Fruit fly (Drosophila melanogaster) whole organism, adult: ENCODE results near the gene galene.

ENCODE experiments used
- CG11617 ChIP-seq: fragments of 200-800 bp; sonication (Bioruptor generic); optimal IDR thresholded peaks from 2 replicates; lab custom pipeline; 2017; ENCODE audit warnings: mild to moderate bottlenecking, missing biosample characterization, missing genetic modification reagents, missing genetic modification characterization
- CG14711 ChIP-seq: fragments of 200-800 bp; sonication (Bioruptor generic); optimal IDR thresholded peaks from 2 replicates; lab custom pipeline; 2018; ENCODE audit warnings: missing biosample characterization, mild to moderate bottlenecking, missing genetic modification characterization, moderate library complexity
- CG1620 ChIP-seq: fragments of 200-800 bp; sonication (Bioruptor generic); optimal IDR thresholded peaks from 2 replicates; lab custom pipeline; 2016; ENCODE audit warnings: missing biosample characterization, missing genetic modification characterization
- CG33017 ChIP-seq: fragments of 200-800 bp; sonication (Bioruptor generic); optimal IDR thresholded peaks from 2 replicates; lab custom pipeline; 2018; ENCODE audit warnings: missing biosample characterization, mild to moderate bottlenecking, missing genetic modification characterization, moderate library complexity
- CG7045 ChIP-seq: fragments of 200-800 bp; sonication (Bioruptor generic); optimal IDR thresholded peaks from 2 replicates; lab custom pipeline; 2017; ENCODE audit warnings: missing biosample characterization, mild to moderate bottlenecking, missing genetic modification characterization
- Hr96 ChIP-seq: fragments of 200-800 bp; sonication (Bioruptor generic); optimal IDR thresholded peaks from 2 replicates; lab custom pipeline; 2016; ENCODE audit warnings: missing biosample characterization, missing genetic modification characterization
- bab1 ChIP-seq: fragments of 200-800 bp; sonication (Bioruptor generic); optimal IDR thresholded peaks from 3 replicates; lab custom pipeline; 2019; ENCODE audit warnings: missing biosample characterization, mild to moderate bottlenecking, missing genetic modification characterization, moderate library complexity
- cnc ChIP-seq, 2 experiments: fragments of >200 bp; optimal IDR thresholded peaks; 2 replicates each; lab custom pipeline; 2017
- kay ChIP-seq: fragments of 200-800 bp; sonication (Bioruptor generic); peaks from one replicate; lab custom pipeline; 2016; ENCODE audit warnings: missing biosample characterization, missing genetic modification characterization, borderline replicate concordance
- ovo ChIP-seq: fragments of 200-800 bp; sonication (Bioruptor generic); optimal IDR thresholded peaks from 2 replicates; lab custom pipeline; 2016; ENCODE audit warnings: missing biosample characterization, missing genetic modification characterization
- pad ChIP-seq: fragments of 200-800 bp; sonication (Bioruptor generic); optimal IDR thresholded peaks from 3 replicates; lab custom pipeline; 2017; ENCODE audit warnings: missing biosample characterization, missing genetic modification characterization, mild to moderate bottlenecking, moderate library complexity, missing genetic modification reagents
- tj ChIP-seq: fragments of 200-800 bp; sonication (Bioruptor generic); optimal IDR thresholded peaks from 3 replicates; lab custom pipeline; 2017; ENCODE audit warnings: missing biosample characterization, mild to moderate bottlenecking, missing genetic modification characterization, moderate library complexity
- toe ChIP-seq: fragments of 200-800 bp; sonication (Bioruptor generic); optimal IDR thresholded peaks from 2 replicates; lab custom pipeline; 2016; ENCODE audit warnings: missing biosample characterization, missing genetic modification characterization

dm6 chr3L:1250396-1250795 lies 14.9 kb downstream of the galene start, which contains the start of gene Bfc:
- TF ChIP-seq CG33017 (tag; lab: Kevin White, UChicago) (no peak), Hr96 (GFP tag; lab: Kevin White, UChicago) (no peak), pad (no peak), tj (GFP tag; lab: Kevin White, UChicago) (no peak), CG1620 (GFP tag; lab: Kevin White, UChicago) (no peak), toe (no peak), CG7045 (GFP tag; lab: Kevin White, UChicago) (no peak), cnc (optimal IDR thresholded peaks at IDR 0.05; lab: Kevin White, UChicago) (no peak), CG14711 (tag; lab: Kevin White, UChicago) (no peak), ovo (GFP tag; lab: Kevin White, UChicago) (no peak), kay (no peak), bab1 (no peak), CG11617 (GFP tag; lab: Kevin White, UChicago) (no peak)
